Worm (Caenorhabditis elegans) whole organism, L3 larva: ENCODE measurements around the gene fbxc-20.

Experiments used
- R02D3.7 ChIP-seq: fragments of 150-350 bp; optimal IDR thresholded peaks from 2 replicates; lab custom pipeline; 2014; ENCODE audit warnings: missing biosample characterization, missing genetic modification characterization
- ZK546.5 ChIP-seq: sonication (generic microtip); optimal IDR thresholded peaks from 2 replicates; lab custom pipeline; 2017; ENCODE audit warnings: missing biosample characterization, missing genetic modification characterization
- ama-1 ChIP-seq: fragments of 150-350 bp; optimal IDR thresholded peaks from 2 replicates; lab custom pipeline; 2018
- ceh-82 ChIP-seq: fragments of 150-350 bp; optimal IDR thresholded peaks from 2 replicates; lab custom pipeline; 2014; ENCODE audit warnings: missing biosample characterization, missing genetic modification characterization
- lin-39 ChIP-seq: fragments of 150-350 bp; optimal IDR thresholded peaks from 2 replicates; lab custom pipeline; 2018; ENCODE audit warnings: missing biosample characterization, missing genetic modification reagents, missing genetic modification characterization
- nfya-1 ChIP-seq: sonication (generic microtip); optimal IDR thresholded peaks from 2 replicates; lab custom pipeline; 2017; ENCODE audit warnings: missing genetic modification characterization, mild to moderate bottlenecking, missing compliant biosample characterization, antibody characterized with exemption, moderate library complexity; ENCODE audit not compliant: insufficient read depth
- nhr-11 ChIP-seq: fragments of 150-350 bp; optimal IDR thresholded peaks from 2 replicates; lab custom pipeline; 2014; ENCODE audit warnings: missing biosample characterization, missing genetic modification characterization
- skn-1 ChIP-seq: fragments of 150-350 bp; optimal IDR thresholded peaks from 2 replicates; lab custom pipeline; 2014; ENCODE audit warnings: missing biosample characterization, missing genetic modification characterization
- unc-39 ChIP-seq: sonication (generic microtip); optimal IDR thresholded peaks from 4 replicates; lab custom pipeline; 2017; ENCODE audit warnings: missing biosample characterization, missing genetic modification characterization
- ztf-4 ChIP-seq: fragments of 150-350 bp; optimal IDR thresholded peaks from 2 replicates; lab custom pipeline; 2014; ENCODE audit warnings: missing biosample characterization, missing genetic modification characterization

DNA sequence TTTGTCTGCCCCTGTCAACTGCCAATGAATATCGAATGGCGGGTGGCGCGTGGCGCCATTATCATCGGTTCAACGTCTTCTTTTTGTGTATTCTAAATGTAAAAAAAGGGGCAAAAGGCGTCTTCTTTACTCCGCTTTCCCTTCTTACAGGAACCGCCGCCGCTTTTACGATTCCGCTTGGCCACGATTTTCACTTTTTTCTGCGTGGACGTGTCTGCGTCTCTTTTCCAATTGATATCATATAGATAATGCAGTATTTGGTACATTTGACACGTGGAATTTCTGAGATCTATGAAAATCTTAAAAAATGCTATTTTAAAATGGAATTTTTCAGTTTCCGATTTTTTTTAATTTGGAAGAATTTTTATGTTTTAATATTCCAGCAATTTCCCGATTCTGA is 16.6 kb downstream of the fbxc-20 start:
- no peak for TF ChIP-seq ama-1
- TF ChIP-seq ZK546.5 = no peak
- no peak for TF ChIP-seq unc-39 (tag; lab: Kevin White, UChicago)
- no peak for TF ChIP-seq ceh-82 (tag; lab: Kevin White, UChicago)
- TF ChIP-seq R02D3.7 (tag; lab: Kevin White, UChicago) = no peak
- no peak for TF ChIP-seq skn-1 (tag; lab: Kevin White, UChicago)
- TF ChIP-seq lin-39 (tag; lab: Kevin White, UChicago) = no peak
- no peak for TF ChIP-seq nfya-1 (tag; lab: Kevin White, UChicago)
- TF ChIP-seq nhr-11 (tag; lab: Kevin White, UChicago) = no peak
- no peak for TF ChIP-seq ztf-4
